Worm (Caenorhabditis elegans) whole organism, early embryonic: ENCODE measurements around the gene srsx-35.

Experiments
- ama-1 ChIP-seq: fragments of 150-350 bp; optimal IDR thresholded peaks from 2 replicates; lab custom pipeline; 2014
- sea-1 ChIP-seq: fragments of 200-800 bp; sonication (Bioruptor generic); conservative IDR thresholded peaks from 2 replicates; pipeline ENCODE4 v1.3.6; 2022; ENCODE audit warnings: missing genetic modification characterization, missing compliant biosample characterization

- TF ChIP-seq ama-1 (no peak), sea-1 (no peak)
These were observed 22.9 kb downstream of the srsx-35 start, which contains the start of the genes F53F8.5 and F53F8.6 for ce11 chrV:20703998-20704572.
